Worm (Caenorhabditis elegans) whole organism, dauer: ENCODE results near the gene epg-7.

Source experiments
- unc-62 ChIP-seq: sonication (generic microtip); optimal IDR thresholded peaks from 2 replicates; lab custom pipeline; 2017; ENCODE audit warnings: missing biosample characterization, missing genetic modification reagents, missing genetic modification characterization

epg-7 gene

DNA sequence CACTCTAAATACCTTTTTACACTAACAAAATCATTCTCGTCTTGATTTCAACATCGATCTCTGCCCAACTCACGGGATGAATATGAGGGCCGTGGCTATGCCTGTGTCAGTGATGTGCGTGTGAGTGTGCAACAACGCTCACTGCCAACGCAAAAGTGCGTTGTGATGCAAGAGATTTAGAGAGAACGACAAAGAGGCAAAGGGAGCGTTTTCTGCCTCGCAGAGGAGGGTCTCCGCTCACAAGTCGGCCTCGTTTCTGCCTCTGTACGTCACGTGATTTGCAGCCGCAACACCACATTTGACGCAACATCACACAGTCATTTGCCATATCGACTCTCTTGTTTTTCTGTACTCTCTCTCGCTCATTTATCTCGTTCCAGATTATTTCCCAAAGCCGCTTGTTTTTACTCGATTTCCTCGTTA lies at the start of gene epg-7:
Gene epg-7 (plus strand): TSS at position 413 of the 423 bp plus-strand sequence.
- TF ChIP-seq unc-62 (GFP tag; lab: Kevin White, UChicago): no peak

DNA sequence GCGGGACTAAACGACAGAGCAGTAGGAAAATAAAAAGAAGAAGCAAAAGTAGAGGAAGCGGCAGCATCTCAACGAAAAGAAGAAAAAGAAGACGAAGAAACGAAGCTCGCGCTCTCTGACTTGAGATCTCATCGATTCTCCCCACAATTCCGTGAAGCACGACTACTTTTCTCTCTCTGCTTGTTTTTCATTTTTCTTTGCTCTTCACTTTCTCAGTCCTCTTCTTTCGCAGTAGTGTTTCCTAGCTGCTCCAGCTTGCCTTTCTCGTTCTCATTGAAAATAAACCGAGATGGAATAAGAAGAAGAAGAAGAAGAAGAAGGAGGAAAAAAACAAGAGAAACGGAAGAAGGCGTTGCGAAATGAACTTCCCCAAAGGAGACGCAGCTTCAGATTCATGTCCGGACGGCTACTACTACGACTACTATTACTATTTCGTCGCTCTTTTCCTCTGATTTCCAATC lies 49.8 kb upstream of the epg-7 start:
- no peak for TF ChIP-seq unc-62 (GFP tag; lab: Kevin White, UChicago)

DNA sequence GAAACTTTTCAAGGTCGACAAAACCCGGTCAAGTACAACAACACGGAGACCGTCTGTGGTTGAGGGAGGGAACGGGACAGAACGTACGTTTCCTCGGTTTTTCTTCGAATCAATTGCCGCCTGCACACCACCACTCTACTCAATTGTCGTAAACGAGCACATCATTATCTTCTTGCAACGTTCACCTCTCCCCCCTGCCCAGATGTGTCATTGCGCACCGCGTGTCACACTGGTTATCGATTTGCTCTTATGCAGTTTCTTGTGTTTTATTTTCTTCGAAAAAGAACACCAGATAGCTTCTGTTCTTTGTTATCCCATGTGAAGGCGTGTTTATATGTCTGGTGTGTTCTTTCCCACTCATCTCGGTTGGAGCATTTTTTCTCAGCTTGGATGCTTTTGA lies 44.9 kb upstream of the epg-7 start:
- no peak for TF ChIP-seq unc-62 (GFP tag; lab: Kevin White, UChicago)

DNA sequence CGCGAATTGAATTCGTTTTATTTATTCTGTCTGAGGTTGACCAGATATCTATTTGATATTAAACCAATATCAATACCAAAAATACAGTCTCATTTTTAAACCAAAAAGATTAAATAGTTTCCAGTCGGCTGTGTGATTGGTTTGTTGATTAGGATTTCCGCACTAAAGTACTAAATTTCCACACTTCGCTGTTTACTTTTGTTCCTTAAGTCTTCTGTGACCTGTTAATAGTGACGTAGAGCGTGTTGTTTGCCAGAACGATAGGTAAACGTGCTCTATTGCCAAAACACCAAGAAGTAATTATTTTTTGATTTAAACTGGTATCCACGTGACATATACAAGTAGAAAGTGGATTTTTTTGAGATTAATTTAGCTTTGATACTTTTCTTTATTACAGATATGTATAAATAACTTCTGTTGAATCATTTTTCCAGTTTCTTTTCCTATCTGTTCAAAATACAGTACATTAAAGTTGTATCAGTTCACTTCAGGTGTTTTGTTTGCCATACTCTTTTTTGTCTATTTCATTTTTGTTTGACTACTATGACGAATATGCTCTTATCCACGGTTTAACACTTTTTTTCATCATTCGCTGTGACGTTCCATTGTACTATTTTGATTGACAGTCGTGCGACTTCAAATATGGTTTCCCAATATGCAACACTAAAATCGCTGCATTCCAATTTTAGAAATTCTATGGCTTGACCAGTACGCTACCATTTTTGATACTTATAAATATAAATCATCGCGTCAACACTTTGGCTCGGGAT lies 43.5 kb upstream of the epg-7 start:
- TF ChIP-seq unc-62 (GFP tag; lab: Kevin White, UChicago): no peak

DNA sequence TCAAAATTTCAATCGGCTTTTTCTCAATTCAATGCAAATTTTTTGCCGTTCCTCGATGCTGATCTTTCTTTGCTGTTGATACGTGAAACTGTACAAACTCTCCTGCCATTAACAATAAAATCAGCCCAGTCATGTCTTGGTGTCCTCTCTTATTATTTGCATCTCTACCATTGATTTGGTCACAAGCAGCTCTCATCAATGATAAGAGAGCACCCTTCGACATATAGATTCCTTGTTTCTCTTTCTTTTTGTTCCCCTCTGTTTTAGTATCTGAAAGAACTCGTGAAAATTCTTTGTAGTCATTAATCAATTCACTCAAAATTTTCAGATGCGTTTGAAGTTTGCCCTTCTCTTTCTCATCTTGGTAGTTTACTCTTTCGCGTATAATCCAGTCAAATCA lies 42.7 kb upstream of the epg-7 start, which contains the start of gene lron-7:
Gene lron-7 (plus strand): TSS at position 323 of the 400 bp plus-strand sequence.
- no peak for TF ChIP-seq unc-62 (GFP tag; lab: Kevin White, UChicago)

DNA sequence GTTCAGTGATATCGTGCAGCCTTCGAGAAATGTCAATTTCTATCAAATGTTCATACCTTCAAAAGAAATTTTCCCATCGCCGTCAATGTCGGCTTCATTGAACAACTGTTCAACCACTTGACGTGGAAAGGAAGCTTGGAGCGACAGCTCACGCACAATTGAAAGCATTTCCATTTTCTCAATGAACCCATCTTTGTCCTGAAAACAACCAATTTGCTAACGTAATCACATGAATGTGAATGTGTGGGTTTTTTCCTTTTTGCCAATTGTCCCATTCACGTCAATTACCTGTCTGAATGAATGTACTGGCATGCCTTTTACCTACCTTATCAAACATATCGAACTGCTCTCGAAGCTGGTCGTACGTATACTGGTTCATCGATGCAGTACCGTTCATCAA lies 38.2 kb upstream of the epg-7 start:
- TF ChIP-seq unc-62 (GFP tag; lab: Kevin White, UChicago): no peak

DNA sequence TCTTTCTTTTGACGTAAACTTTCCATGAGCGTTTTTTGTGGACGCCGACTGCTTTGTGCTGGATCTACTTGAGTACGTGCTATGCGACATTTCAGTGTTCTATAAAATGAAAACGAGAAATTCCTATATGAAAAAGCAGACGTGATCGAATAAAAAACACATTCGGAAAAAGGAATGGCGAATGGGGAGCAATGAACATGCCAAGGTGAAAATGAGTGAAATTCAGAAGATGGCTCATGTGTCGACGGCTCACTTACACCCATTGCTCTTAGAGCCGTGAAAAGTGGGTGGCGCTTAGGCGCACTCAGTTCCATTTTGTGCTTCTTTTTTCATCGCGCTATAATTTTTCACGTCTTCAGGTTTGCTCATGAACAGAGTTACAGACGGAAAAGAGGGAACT lies 35.9 kb upstream of the epg-7 start, which contains the start of gene K03A1.4:
Gene K03A1.4 (minus strand): TSS at position 101 of the 400 bp plus-strand sequence.
- TF ChIP-seq unc-62 (GFP tag; lab: Kevin White, UChicago): no peak

DNA sequence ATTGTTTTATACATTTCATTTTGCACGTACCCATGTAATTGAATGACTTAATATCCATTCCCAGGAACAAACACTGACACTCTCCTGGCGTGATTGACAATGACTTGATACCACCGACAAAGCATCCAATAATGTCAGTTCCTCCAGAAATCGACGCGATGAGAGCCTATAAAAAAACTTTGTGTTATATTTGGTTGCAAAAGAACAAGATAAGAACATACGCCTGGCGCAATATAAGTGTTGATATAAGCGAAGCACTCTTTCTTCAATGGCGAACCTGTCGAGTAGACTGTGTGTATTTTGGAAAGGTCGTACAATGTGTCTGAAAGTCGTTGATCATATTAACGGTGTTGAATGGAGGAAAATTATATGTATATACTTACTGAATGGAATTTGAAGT lies 31.4 kb upstream of the epg-7 start:
- no peak for TF ChIP-seq unc-62 (GFP tag; lab: Kevin White, UChicago)

DNA sequence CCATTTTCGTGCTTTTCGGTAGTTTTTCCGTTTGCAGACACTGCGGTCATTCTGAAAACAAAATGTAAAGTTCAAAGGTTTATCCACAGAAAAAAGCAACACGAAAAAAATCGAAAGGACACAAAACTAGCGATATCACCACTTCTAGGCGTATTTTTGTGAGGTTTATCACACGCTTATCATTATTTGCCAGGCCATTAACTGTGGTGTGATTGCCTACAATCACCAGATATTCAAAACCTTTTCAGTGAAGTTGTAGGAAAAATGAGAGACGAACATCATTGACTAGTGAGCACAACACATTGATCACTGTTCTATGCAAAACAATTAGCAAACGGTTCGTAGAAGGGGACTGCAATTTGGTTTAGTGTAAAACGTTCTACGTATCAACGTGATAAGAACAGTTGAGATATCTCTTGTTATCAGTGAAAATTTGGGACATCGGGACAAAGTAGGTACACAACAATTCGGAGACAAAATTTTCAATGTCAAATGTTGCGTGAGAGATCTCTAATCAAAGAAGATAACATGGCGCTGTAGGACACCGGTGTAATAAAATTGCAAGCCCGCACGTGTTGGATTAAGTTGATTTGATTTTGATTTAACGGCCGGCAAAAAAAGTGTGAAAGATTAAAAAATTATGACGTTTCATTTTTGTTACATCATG lies 28.9 kb upstream of the epg-7 start, which contains the start of gene sur-5:
Gene sur-5 (minus strand): TSS at position 51 of the 667 bp plus-strand sequence.
- no peak for TF ChIP-seq unc-62 (GFP tag; lab: Kevin White, UChicago)

DNA sequence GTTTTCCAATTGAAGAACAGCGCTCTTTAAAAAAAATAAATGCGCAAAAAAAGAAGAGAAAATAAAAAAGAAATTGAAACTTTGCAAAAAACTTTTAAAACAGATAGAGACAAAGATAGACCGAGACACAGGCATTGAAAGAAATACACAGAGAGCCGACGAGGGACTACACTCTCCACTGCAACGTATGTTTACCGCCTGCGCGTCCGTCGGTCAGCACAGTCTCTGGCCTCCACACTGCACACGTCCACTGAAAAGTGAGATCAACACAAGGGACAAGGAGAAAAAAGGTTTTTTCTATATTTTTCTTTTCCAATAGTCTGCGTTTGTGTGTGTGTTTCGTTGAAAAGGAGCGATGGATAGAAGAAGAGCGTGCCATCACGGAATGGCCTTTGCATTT lies 28.1 kb upstream of the epg-7 start:
- no peak for TF ChIP-seq unc-62 (GFP tag; lab: Kevin White, UChicago)

DNA sequence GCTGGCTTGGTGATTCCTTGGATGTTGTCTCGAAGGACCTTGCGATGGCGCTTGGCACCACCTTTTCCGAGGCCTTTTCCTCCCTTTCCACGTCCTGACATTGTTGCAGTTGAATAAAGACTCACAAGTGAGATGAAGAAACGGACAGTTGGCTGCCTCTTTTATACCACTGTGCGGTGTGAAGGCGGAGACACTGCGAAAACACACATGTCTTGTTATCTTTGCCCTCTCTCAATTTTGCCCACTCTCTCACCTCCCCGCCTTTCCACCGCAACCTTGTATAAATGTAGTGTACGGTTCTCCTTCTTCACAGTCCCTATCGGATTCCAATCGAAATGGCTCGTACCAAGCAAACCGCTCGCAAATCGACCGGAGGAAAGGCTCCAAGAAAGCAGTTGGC lies 24.7 kb upstream of the epg-7 start, which contains the start of the genes his-38 and his-40:
Gene his-38 (minus strand): TSS at position 101 of the 400 bp plus-strand sequence.
Gene his-40 (plus strand): TSS at position 336 of the 400 bp plus-strand sequence.
- TF ChIP-seq unc-62 (GFP tag; lab: Kevin White, UChicago): no peak

DNA sequence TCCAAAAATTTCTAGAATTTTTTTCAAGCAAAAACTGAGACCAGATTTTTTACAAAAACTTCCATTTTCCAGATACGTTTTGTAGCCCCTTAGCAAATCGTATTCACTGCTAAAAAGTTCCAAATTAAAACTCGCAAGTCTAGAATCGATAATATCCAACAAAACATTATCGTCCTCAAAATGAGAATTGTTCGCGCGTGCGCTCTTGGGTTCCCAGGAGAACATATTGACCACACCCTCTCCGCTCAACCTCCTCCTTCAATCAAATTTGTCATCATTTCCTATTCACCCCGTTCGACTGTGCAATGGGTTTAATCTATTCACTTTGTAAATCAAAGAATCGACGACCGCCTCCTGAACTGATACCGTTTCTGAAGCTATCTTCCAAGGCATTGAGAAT lies 22.6 kb upstream of the epg-7 start:
- no peak for TF ChIP-seq unc-62 (GFP tag; lab: Kevin White, UChicago)

DNA sequence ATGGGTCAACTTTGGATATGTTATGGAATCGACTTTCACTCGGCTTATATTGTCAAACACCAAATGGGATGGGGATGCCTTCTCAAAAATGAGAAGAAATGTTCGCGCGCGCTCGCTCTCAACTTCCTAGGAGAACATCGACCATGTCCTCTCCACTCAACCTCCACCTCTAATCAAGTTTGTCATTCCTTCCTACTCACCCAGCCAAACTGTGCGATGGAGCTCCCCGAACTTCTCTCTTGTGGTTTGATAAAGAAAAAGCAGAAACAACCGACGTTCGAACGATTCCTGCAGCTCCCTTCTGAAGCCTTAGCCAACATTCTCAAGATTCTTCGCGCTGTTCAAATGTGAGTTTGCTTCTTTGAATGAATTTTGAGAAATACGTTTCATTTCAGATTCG lies 21.3 kb upstream of the epg-7 start:
- TF ChIP-seq unc-62 (GFP tag; lab: Kevin White, UChicago): no peak

DNA sequence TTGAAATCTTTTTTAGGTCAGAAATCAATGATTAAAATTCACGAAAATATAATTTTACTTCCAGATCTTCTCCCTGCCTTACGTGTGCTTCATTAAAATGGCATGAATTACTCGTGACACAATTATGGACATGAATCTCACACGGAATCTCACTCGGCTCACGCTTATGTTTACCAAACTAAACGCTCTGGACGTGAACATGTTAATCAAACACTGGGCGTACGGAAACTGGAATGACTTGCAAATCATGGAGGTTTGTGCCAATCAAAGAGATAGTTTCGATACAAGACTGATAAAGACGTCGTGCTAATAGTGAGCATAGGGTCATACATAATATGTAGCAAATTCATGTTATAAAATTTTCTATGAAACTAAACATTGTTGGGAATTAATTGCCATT lies 19.9 kb upstream of the epg-7 start:
- TF ChIP-seq unc-62 (GFP tag; lab: Kevin White, UChicago): no peak

DNA sequence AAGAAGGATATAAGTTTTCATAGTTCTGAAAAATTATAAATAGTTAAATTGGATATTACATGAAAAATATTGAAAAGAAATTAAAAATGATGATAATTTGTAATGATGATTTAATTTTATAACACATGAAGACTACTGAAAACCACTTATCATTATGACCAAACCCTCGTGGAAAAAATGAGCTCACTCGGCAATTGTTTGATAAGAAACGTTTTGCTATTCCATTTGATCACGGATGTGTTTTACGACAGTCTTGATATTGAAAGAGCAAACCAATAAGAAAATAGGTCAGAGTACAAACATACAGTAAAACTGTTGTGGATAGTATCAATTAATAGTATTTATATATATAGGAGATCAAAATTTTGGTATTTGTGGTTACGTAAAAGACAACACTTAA lies 19.2 kb upstream of the epg-7 start, which contains the start of gene spp-3:
Gene spp-3 (minus strand): TSS at position 25 of the 400 bp plus-strand sequence.
- TF ChIP-seq unc-62 (GFP tag; lab: Kevin White, UChicago): no peak
